Worm (Caenorhabditis elegans): ENCODE measurements around the gene hrpl-1.

- no peak for TF ChIP-seq ztf-11 (tag; optimal IDR thresholded peaks at IDR 0.05)
- TF ChIP-seq unc-62 (GFP tag; optimal IDR thresholded peaks at IDR 0.05) = no peak
- no peak for TF ChIP-seq nhr-237 (tag; optimal IDR thresholded peaks at IDR 0.05)
- TF ChIP-seq sptf-1 (tag; optimal IDR thresholded peaks at IDR 0.05) = no peak
- TF ChIP-seq nhr-76 (tag; optimal IDR thresholded peaks at IDR 0.05) = no peak
- no peak for TF ChIP-seq ces-1 (GFP tag; optimal IDR thresholded peaks at IDR 0.05)
These were observed 11.1 kb upstream of the hrpl-1 start, which contains the start of gene pmp-2 for ce11 chrII:6887319-6888005.
